Fruit fly (Drosophila melanogaster) whole organism, embryonic: ENCODE data around the gene EMC6.

Source experiments
- Asciz ChIP-seq: fragments of 200-800 bp; sonication (Bioruptor generic); optimal IDR thresholded peaks from 2 replicates; lab custom pipeline; 2017; ENCODE audit warnings: missing biosample characterization, mild to moderate bottlenecking, missing genetic modification characterization, missing genetic modification reagents
- Atf6 ChIP-seq: fragments of 200-800 bp; sonication (Bioruptor generic); IDR thresholded peaks from 2 replicates; pipeline ENCODE4 v1.3.6; 2022; ENCODE audit warnings: missing biosample characterization, missing genetic modification characterization
- CG10267 ChIP-seq: fragments of 200-800 bp; sonication (Bioruptor generic); optimal IDR thresholded peaks from 2 replicates; lab custom pipeline; 2018; ENCODE audit warnings: missing biosample characterization, mild to moderate bottlenecking, missing genetic modification characterization, moderate library complexity
- CG10366 ChIP-seq: fragments of 200-800 bp; sonication (Bioruptor generic); IDR thresholded peaks from 2 replicates; pipeline ENCODE4 v1.3.6; 2022; ENCODE audit warnings: missing biosample characterization, missing genetic modification characterization
- CG10543 ChIP-seq: fragments of 200-800 bp; sonication (Bioruptor generic); optimal IDR thresholded peaks from 3 replicates; lab custom pipeline; 2017; ENCODE audit warnings: missing biosample characterization, mild to moderate bottlenecking, missing genetic modification characterization, moderate library complexity
- CG10959 ChIP-seq: fragments of 200-800 bp; sonication (Bioruptor generic); IDR thresholded peaks from 2 replicates; pipeline ENCODE4 v1.3.6; 2022; ENCODE audit warnings: missing biosample characterization, missing genetic modification characterization
- CG12104 ChIP-seq: fragments of 200-800 bp; sonication (Bioruptor generic); optimal IDR thresholded peaks from 3 replicates; lab custom pipeline; 2016; ENCODE audit warnings: missing biosample characterization, missing genetic modification characterization
- CG12299 ChIP-seq: fragments of 200-800 bp; sonication (Bioruptor generic); optimal IDR thresholded peaks from 2 replicates; lab custom pipeline; 2018; ENCODE audit warnings: missing biosample characterization, mild to moderate bottlenecking, missing genetic modification characterization
- CG15514 ChIP-seq: fragments of 200-800 bp; sonication (Bioruptor generic); optimal IDR thresholded peaks from 3 replicates; lab custom pipeline; 2017; ENCODE audit warnings: missing biosample characterization, missing genetic modification characterization, mild to moderate bottlenecking, moderate library complexity, missing genetic modification reagents
- CG2120 ChIP-seq: fragments of 200-800 bp; sonication (Bioruptor generic); optimal IDR thresholded peaks from 3 replicates; lab custom pipeline; 2016; ENCODE audit warnings: missing biosample characterization, missing genetic modification characterization
- CG32532 ChIP-seq: fragments of 200-800 bp; sonication (Bioruptor generic); IDR thresholded peaks from 2 replicates; pipeline ENCODE4 v1.3.6; 2022; ENCODE audit warnings: missing biosample characterization, missing genetic modification characterization
- CG34376 ChIP-seq: fragments of 200-800 bp; sonication (Bioruptor generic); optimal IDR thresholded peaks from 2 replicates; lab custom pipeline; 2018; ENCODE audit warnings: missing biosample characterization, mild to moderate bottlenecking, missing genetic modification characterization
- CG6765 ChIP-seq: fragments of 200-800 bp; sonication (Bioruptor generic); optimal IDR thresholded peaks from 3 replicates; lab custom pipeline; 2017; ENCODE audit warnings: missing biosample characterization, mild to moderate bottlenecking, missing genetic modification characterization
- CG6854 ChIP-seq: fragments of 200-800 bp; sonication (Bioruptor generic); optimal IDR thresholded peaks from 3 replicates; lab custom pipeline; 2017; ENCODE audit warnings: missing biosample characterization, mild to moderate bottlenecking, missing genetic modification characterization
- CG8359 ChIP-seq: fragments of 200-800 bp; sonication (Bioruptor generic); optimal IDR thresholded peaks from 2 replicates; lab custom pipeline; 2017; ENCODE audit warnings: missing biosample characterization, mild to moderate bottlenecking, missing genetic modification characterization, borderline replicate concordance
- CG9609 ChIP-seq: fragments of 200-800 bp; sonication (Bioruptor generic); optimal IDR thresholded peaks from 3 replicates; lab custom pipeline; 2016; ENCODE audit warnings: missing biosample characterization, missing genetic modification characterization
- CG9797 ChIP-seq: fragments of 200-800 bp; sonication (Bioruptor generic); optimal IDR thresholded peaks from 3 replicates; lab custom pipeline; 2018; ENCODE audit warnings: missing biosample characterization, mild to moderate bottlenecking, missing genetic modification characterization
- CHES-1-like ChIP-seq: fragments of 200-800 bp; sonication (Bioruptor generic); optimal IDR thresholded peaks from 2 replicates; lab custom pipeline; 2016; ENCODE audit warnings: missing biosample characterization, missing genetic modification characterization
- Chrac-16 ChIP-seq: fragments of 200-800 bp; sonication (Bioruptor generic); optimal IDR thresholded peaks from 3 replicates; lab custom pipeline; 2016; ENCODE audit warnings: missing biosample characterization, missing genetic modification characterization
- Dip3 ChIP-seq: fragments of 200-800 bp; sonication (Bioruptor generic); optimal IDR thresholded peaks from 3 replicates; lab custom pipeline; 2016; ENCODE audit warnings: missing biosample characterization, missing genetic modification characterization
- GATAe ChIP-seq: fragments of 200-800 bp; sonication (Bioruptor generic); conservative IDR thresholded peaks from 2 replicates; pipeline ENCODE4 v1.3.6; 2022; ENCODE audit warnings: missing biosample characterization, missing genetic modification characterization
- HHEX ChIP-seq: fragments of 200-800 bp; sonication (Bioruptor generic); optimal IDR thresholded peaks from 3 replicates; lab custom pipeline; 2017; ENCODE audit warnings: missing biosample characterization, mild to moderate bottlenecking, missing genetic modification characterization, missing genetic modification reagents
- MTF-1 ChIP-seq: fragments of 200-800 bp; sonication (Bioruptor generic); optimal IDR thresholded peaks from 2 replicates; lab custom pipeline; 2018; ENCODE audit warnings: missing biosample characterization, mild to moderate bottlenecking, missing genetic modification characterization, borderline replicate concordance
- Med ChIP-seq: fragments of 200-800 bp; sonication (Bioruptor generic); peaks from one replicate; lab custom pipeline; 2016; ENCODE audit warnings: missing biosample characterization, missing genetic modification characterization, mild to moderate bottlenecking, inconsistent platforms, moderate library complexity
- Nf-YC ChIP-seq: fragments of 200-800 bp; optimal IDR thresholded peaks from 3 replicates; lab custom pipeline; 2019; ENCODE audit warnings: missing biosample characterization, mild to moderate bottlenecking, missing genetic modification characterization, moderate library complexity
- Rfx ChIP-seq: fragments of 200-800 bp; sonication (Bioruptor generic); IDR thresholded peaks from 2 replicates; pipeline ENCODE4 v1.3.6; 2022; ENCODE audit warnings: missing biosample characterization, missing genetic modification characterization
- TFAM ChIP-seq: fragments of 200-800 bp; sonication (Bioruptor generic); optimal IDR thresholded peaks from 2 replicates; lab custom pipeline; 2017; ENCODE audit warnings: missing biosample characterization, missing genetic modification characterization, inconsistent platforms
- Xrp1 ChIP-seq: fragments of 200-800 bp; sonication (Bioruptor generic); IDR thresholded peaks from 2 replicates; pipeline ENCODE4 v1.3.6; 2022; ENCODE audit warnings: missing biosample characterization, missing genetic modification characterization
- btn ChIP-seq: fragments of 200-800 bp; sonication (Bioruptor generic); optimal IDR thresholded peaks from 2 replicates; lab custom pipeline; 2016; ENCODE audit warnings: missing biosample characterization, missing genetic modification characterization
- corto ChIP-seq: fragments of 200-800 bp; sonication (Bioruptor generic); optimal IDR thresholded peaks from 2 replicates; lab custom pipeline; 2016; ENCODE audit warnings: missing biosample characterization, mild to moderate bottlenecking, missing genetic modification characterization, moderate library complexity
- cwo ChIP-seq: fragments of 200-800 bp; sonication (Bioruptor generic); optimal IDR thresholded peaks from 3 replicates; lab custom pipeline; 2017; ENCODE audit warnings: missing biosample characterization, missing genetic modification characterization, mild to moderate bottlenecking, moderate library complexity, missing genetic modification reagents
- da ChIP-seq: fragments of 200-800 bp; sonication (Bioruptor generic); optimal IDR thresholded peaks from 2 replicates; lab custom pipeline; 2016; ENCODE audit warnings: missing biosample characterization, missing genetic modification characterization
- fd3F ChIP-seq: fragments of 200-800 bp; sonication (Bioruptor generic); optimal IDR thresholded peaks from 2 replicates; lab custom pipeline; 2018; ENCODE audit warnings: missing biosample characterization, mild to moderate bottlenecking, missing genetic modification characterization, moderate library complexity
- grn ChIP-seq: fragments of 200-800 bp; sonication (Bioruptor generic); optimal IDR thresholded peaks from 3 replicates; lab custom pipeline; 2017; ENCODE audit warnings: missing biosample characterization, missing genetic modification characterization
- jumu ChIP-seq: fragments of 200-800 bp; sonication (Bioruptor generic); optimal IDR thresholded peaks from 3 replicates; lab custom pipeline; 2016; ENCODE audit warnings: missing biosample characterization, missing genetic modification characterization
- lilli ChIP-seq: fragments of 200-800 bp; sonication (Bioruptor generic); optimal IDR thresholded peaks from 3 replicates; lab custom pipeline; 2016; ENCODE audit warnings: missing biosample characterization, missing genetic modification characterization
- luna ChIP-seq: fragments of 200-800 bp; sonication (Bioruptor generic); optimal IDR thresholded peaks from 2 replicates; lab custom pipeline; 2016; ENCODE audit warnings: missing biosample characterization, missing genetic modification characterization
- maf-S ChIP-seq: fragments of 200-800 bp; sonication (Bioruptor generic); optimal IDR thresholded peaks from 2 replicates; lab custom pipeline; 2016; ENCODE audit warnings: missing biosample characterization, missing genetic modification characterization
- nerfin-1 ChIP-seq: fragments of 200-800 bp; sonication (Bioruptor generic); optimal IDR thresholded peaks from 3 replicates; lab custom pipeline; 2019; ENCODE audit warnings: missing biosample characterization, mild to moderate bottlenecking, missing genetic modification characterization, moderate library complexity
- odd ChIP-seq: fragments of 200-800 bp; sonication (Bioruptor generic); optimal IDR thresholded peaks from 2 replicates; lab custom pipeline; 2017; ENCODE audit warnings: missing biosample characterization, mild to moderate bottlenecking, missing genetic modification characterization
- pb ChIP-seq: fragments of 200-800 bp; sonication (Bioruptor generic); optimal IDR thresholded peaks from 3 replicates; lab custom pipeline; 2016; ENCODE audit warnings: missing biosample characterization, missing genetic modification characterization
- pros ChIP-seq: fragments of 200-800 bp; sonication (Bioruptor generic); optimal IDR thresholded peaks from 3 replicates; lab custom pipeline; 2019; ENCODE audit warnings: missing biosample characterization, mild to moderate bottlenecking, missing genetic modification characterization, moderate library complexity
- sc ChIP-seq, 3 experiments: fragments of >200 bp in 2 of 3; fragments of 200-800 bp in 1 of 3; sonication (Bioruptor generic) in 1 of 3; optimal IDR thresholded peaks; 2 replicates in 2 of 3; 3 replicates in 1 of 3; lab custom pipeline; 2017; ENCODE audit warnings: mild to moderate bottlenecking in 1 of 3, missing biosample characterization in 1 of 3, missing genetic modification characterization in 1 of 3, missing genetic modification reagents in 1 of 3
- schlank ChIP-seq: fragments of 200-800 bp; sonication (Bioruptor generic); optimal IDR thresholded peaks from 2 replicates; lab custom pipeline; 2018; ENCODE audit warnings: missing biosample characterization, mild to moderate bottlenecking, missing genetic modification characterization
- sob ChIP-seq: fragments of 200-800 bp; sonication (Bioruptor generic); IDR thresholded peaks from 2 replicates; pipeline ENCODE4 v1.3.6; 2022; ENCODE audit warnings: missing biosample characterization, missing genetic modification characterization
- tna ChIP-seq: fragments of 200-800 bp; sonication (Bioruptor generic); IDR thresholded peaks from 2 replicates; pipeline ENCODE4 v1.3.6; 2022; ENCODE audit warnings: missing biosample characterization, missing genetic modification characterization; ENCODE audit not compliant: partially characterized antibody
- zfh2 ChIP-seq: fragments of 200-800 bp; sonication (Bioruptor generic); optimal IDR thresholded peaks from 2 replicates; lab custom pipeline; 2016; ENCODE audit warnings: missing biosample characterization, missing genetic modification characterization

EMC6 gene

dm6 chr3R:25027281-25028219, 2.7 kb upstream of the EMC6 start (continued):
- TF ChIP-seq corto (GFP tag; lab: Kevin White, UChicago) (peak; percentile 80), da (GFP tag; lab: Kevin White, UChicago) (no peak), Med (GFP tag; lab: Kevin White, UChicago) (peak; percentile 70), Xrp1 (GFP tag; lab: Robert Waterston, UW) (no peak), CG8359 (GFP tag; lab: Kevin White, UChicago) (no peak), Dip3 (peak; percentile 50), CG6854 (GFP tag; lab: Kevin White, UChicago) (peak; percentile 4), MTF-1 (peak; percentile 50), nerfin-1 (tag; lab: Kevin White, UChicago) (peak; percentile 11), fd3F (GFP tag; lab: Kevin White, UChicago) (peak; percentile 24), pb (GFP tag; lab: Kevin White, UChicago) (peak; percentile 60), CG15514 (peak; percentile 14), Nf-YC (tag; lab: Kevin White, UChicago) (peak; percentile 43), CG6765 (GFP tag; lab: Kevin White, UChicago) (peak; percentile 54), CG12104 (GFP tag; lab: Kevin White, UChicago) (peak; percentile 24), btn (no peak), CG32532 (GFP tag; lab: Robert Waterston, UW) (no peak), CG10959 (GFP tag; lab: Robert Waterston, UW) (no peak), jumu (no peak), GATAe (peak; percentile 76), Chrac-16 (peak; percentile 13), lilli (GFP tag; lab: Kevin White, UChicago) (peak; percentile 62), CG9797 (GFP tag; lab: Kevin White, UChicago) (no peak), grn (GFP tag; lab: Kevin White, UChicago) (peak; percentile 63), CG9609 (GFP tag; lab: Kevin White, UChicago) (peak; percentile 9), pros (GFP tag; lab: Kevin White, UChicago) (peak; percentile 4), CG34376 (GFP tag; lab: Kevin White, UChicago) (peak; percentile 61), luna (GFP tag; lab: Kevin White, UChicago) (no peak), Rfx (GFP tag; lab: Robert Waterston, UW) (peak; percentile 47; the same call in 1 of the 2 replicates), Asciz (peak; percentile 13), cwo (GFP tag; lab: Kevin White, UChicago) (peak; percentile 59), HHEX (GFP tag; lab: Kevin White, UChicago) (peak; percentile 61), CG10366 (GFP tag; lab: Robert Waterston, UW) (no peak), maf-S (GFP tag; lab: Kevin White, UChicago) (peak; percentile 8), zfh2 (GFP tag; lab: Kevin White, UChicago) (peak; percentile 10), CHES-1-like (GFP tag; lab: Kevin White, UChicago) (no peak), odd (GFP tag; lab: Kevin White, UChicago) (peak; percentile 20), Atf6 (GFP tag; lab: Robert Waterston, UW) (peak; percentile 32; the same call in 1 of the 2 replicates), CG2120 (GFP tag; lab: Kevin White, UChicago) (peak; percentile 75), sc (optimal IDR thresholded peaks at IDR 0.05; lab: Kevin White, UChicago) (no peak), sc (GFP tag; optimal IDR thresholded peaks at IDR 0.05; lab: Kevin White, UChicago) (no peak), TFAM (GFP tag; lab: Kevin White, UChicago) (no peak), schlank (tag; lab: Kevin White, UChicago) (no peak), sob (GFP tag; lab: Robert Waterston, UW) (peak; percentile 26; the same call in 1 of the 2 replicates), CG10267 (tag; lab: Kevin White, UChicago) (no peak), CG12299 (peak; percentile 17), tna (GFP tag; lab: Robert Waterston, UW) (no peak), CG10543 (GFP tag; lab: Kevin White, UChicago) (peak; percentile 72)
